Worm (Caenorhabditis elegans) whole organism, L4 larva: ENCODE measurements around the gene rsp-2.
A peak's percentile ranks its signal among the peaks of the same experiment; 100 is the strongest.

Source experiments
- lin-39 ChIP-seq: fragments of 150-350 bp; optimal IDR thresholded peaks from 2 replicates; lab custom pipeline; 2014; ENCODE audit warnings: missing biosample characterization, missing genetic modification reagents, missing genetic modification characterization
- nhr-10 ChIP-seq: fragments of 150-350 bp; optimal IDR thresholded peaks from 2 replicates; lab custom pipeline; 2014; ENCODE audit warnings: missing biosample characterization, missing genetic modification characterization
- nhr-11 ChIP-seq: fragments of 150-350 bp; optimal IDR thresholded peaks from 2 replicates; lab custom pipeline; 2014; ENCODE audit warnings: missing biosample characterization, missing genetic modification characterization
- nhr-25 ChIP-seq: sonication (generic microtip); optimal IDR thresholded peaks from 2 replicates; lab custom pipeline; 2017; ENCODE audit warnings: missing genetic modification characterization, mild to moderate bottlenecking, missing compliant biosample characterization, antibody characterized with exemption, moderate library complexity, borderline replicate concordance; ENCODE audit not compliant: insufficient read depth
- pqm-1 ChIP-seq: sonication (generic microtip); optimal IDR thresholded peaks from 2 replicates; lab custom pipeline; 2017; ENCODE audit warnings: missing biosample characterization, missing genetic modification characterization
- skn-1 ChIP-seq: fragments of 150-350 bp; optimal IDR thresholded peaks from 2 replicates; lab custom pipeline; 2014; ENCODE audit warnings: missing biosample characterization, missing genetic modification characterization
- unc-62 ChIP-seq, 3 experiments: fragments of 150-350 bp in 1 of 3; sonication (generic microtip); optimal IDR thresholded peaks in 2 of 3; peaks in 1 of 3; 1 replicate in 1 of 3; 2 replicates in 2 of 3; lab custom pipeline; 2014 to 2017; ENCODE audit warnings: missing biosample characterization in 3 of 3, missing genetic modification characterization in 3 of 3, missing genetic modification reagents in 3 of 3, missing genotype in 1 of 3

- TF ChIP-seq pqm-1 (tag; lab: Kevin White, UChicago) (peak; percentile 46), nhr-25 (tag; lab: Kevin White, UChicago) (no peak), lin-39 (tag; lab: Kevin White, UChicago) (no peak), nhr-10 (tag; lab: Kevin White, UChicago) (no peak), skn-1 (tag; lab: Kevin White, UChicago) (no peak), nhr-11 (tag; lab: Kevin White, UChicago) (no peak), unc-62 (GFP tag; optimal IDR thresholded peaks at IDR 0.05 in 1 of 2; lab: Kevin White, UChicago) (no peak), unc-62 (tag; optimal IDR thresholded peaks at IDR 0.05; lab: Kevin White, UChicago) (no peak)
These were observed 47.4 kb upstream of the rsp-2 start, which contains the start of gene B0334.20 for ce11 chrII:11500198-11500597.
